Worm (Caenorhabditis elegans) whole organism, L3 larva: Measurements from ENCODE around the gene grd-2.

Experiments
- R02D3.7 ChIP-seq: fragments of 150-350 bp; optimal IDR thresholded peaks from 2 replicates; lab custom pipeline; 2014; ENCODE audit warnings: missing biosample characterization, missing genetic modification characterization
- ZK546.5 ChIP-seq: sonication (generic microtip); optimal IDR thresholded peaks from 2 replicates; lab custom pipeline; 2017; ENCODE audit warnings: missing biosample characterization, missing genetic modification characterization
- aly-2 ChIP-seq: fragments of 150-350 bp; optimal IDR thresholded peaks from 2 replicates; lab custom pipeline; 2014; ENCODE audit warnings: missing biosample characterization, missing genetic modification characterization
- ama-1 ChIP-seq: fragments of 150-350 bp; optimal IDR thresholded peaks from 2 replicates; lab custom pipeline; 2018
- ceh-16 ChIP-seq: sonication (generic microtip); optimal IDR thresholded peaks from 2 replicates; lab custom pipeline; 2017; ENCODE audit warnings: missing biosample characterization, missing genetic modification characterization
- ceh-28 ChIP-seq: fragments of 150-350 bp; optimal IDR thresholded peaks from 2 replicates; lab custom pipeline; 2014; ENCODE audit warnings: missing biosample characterization, missing genetic modification reagents, missing genetic modification characterization
- ceh-9 ChIP-seq: sonication (generic microtip); optimal IDR thresholded peaks from 2 replicates; lab custom pipeline; 2018; ENCODE audit warnings: missing biosample characterization, missing genetic modification characterization
- daf-12 ChIP-seq: fragments of 150-350 bp; optimal IDR thresholded peaks from 2 replicates; lab custom pipeline; 2014; ENCODE audit warnings: missing biosample characterization, missing genetic modification reagents, missing genetic modification characterization
- egl-27 ChIP-seq: sonication (generic microtip); optimal IDR thresholded peaks from 4 replicates; lab custom pipeline; 2017; ENCODE audit warnings: missing biosample characterization, missing genetic modification reagents, missing genetic modification characterization
- egl-5 ChIP-seq: fragments of 150-350 bp; optimal IDR thresholded peaks from 2 replicates; lab custom pipeline; 2017; ENCODE audit warnings: missing biosample characterization, missing genetic modification reagents, missing genetic modification characterization, inconsistent platforms
- elt-1 ChIP-seq: fragments of 150-350 bp; optimal IDR thresholded peaks from 2 replicates; lab custom pipeline; 2014; ENCODE audit warnings: missing biosample characterization, missing genetic modification characterization
- elt-2 ChIP-seq: sonication (generic microtip); optimal IDR thresholded peaks from 2 replicates; lab custom pipeline; 2016; ENCODE audit warnings: missing genetic modification reagents, mild to moderate bottlenecking, missing genetic modification characterization, missing compliant biosample characterization
- elt-3 ChIP-seq, 3 experiments: fragments of 150-350 bp in 1 of 3; sonication (generic microtip) in 2 of 3; optimal IDR thresholded peaks; 2 replicates in 2 of 3; 4 replicates in 1 of 3; lab custom pipeline; 2014 to 2017; ENCODE audit warnings: missing biosample characterization in 3 of 3, missing genetic modification characterization in 3 of 3
- eor-1 ChIP-seq, 2 experiments: fragments of 150-350 bp; optimal IDR thresholded peaks; 2 replicates each; lab custom pipeline; 2014 to 2018; ENCODE audit warnings: missing biosample characterization in 2 of 2, missing genetic modification characterization in 2 of 2
- fkh-10 ChIP-seq: sonication (generic microtip); optimal IDR thresholded peaks from 2 replicates; lab custom pipeline; 2017; ENCODE audit warnings: missing biosample characterization, missing genetic modification reagents, missing genetic modification characterization
- fkh-2 ChIP-seq: fragments of 150-350 bp; optimal IDR thresholded peaks from 2 replicates; lab custom pipeline; 2014; ENCODE audit warnings: missing biosample characterization, missing genetic modification reagents, missing genetic modification characterization
- fos-1 ChIP-seq: fragments of 150-350 bp; optimal IDR thresholded peaks from 2 replicates; lab custom pipeline; 2014; ENCODE audit warnings: missing biosample characterization, missing genetic modification characterization
- hmg-11 ChIP-seq: sonication (generic microtip); optimal IDR thresholded peaks from 2 replicates; lab custom pipeline; 2016; ENCODE audit warnings: missing genetic modification characterization, missing compliant biosample characterization
- jun-1 ChIP-seq: fragments of 150-350 bp; optimal IDR thresholded peaks from 2 replicates; lab custom pipeline; 2014; ENCODE audit warnings: missing biosample characterization, missing genetic modification reagents, missing genetic modification characterization
- lin-15B ChIP-seq: fragments of 150-350 bp; optimal IDR thresholded peaks from 2 replicates; lab custom pipeline; 2014; ENCODE audit warnings: missing biosample characterization, missing genetic modification characterization
- lin-39 ChIP-seq: fragments of 150-350 bp; optimal IDR thresholded peaks from 2 replicates; lab custom pipeline; 2018; ENCODE audit warnings: missing biosample characterization, missing genetic modification reagents, missing genetic modification characterization
- lsy-12 ChIP-seq: sonication (generic microtip); optimal IDR thresholded peaks from 2 replicates; lab custom pipeline; 2016; ENCODE audit warnings: mild to moderate bottlenecking, missing genetic modification characterization, missing compliant biosample characterization
- mdl-1 ChIP-seq: fragments of 150-350 bp; optimal IDR thresholded peaks from 2 replicates; lab custom pipeline; 2014; ENCODE audit warnings: missing biosample characterization, missing genetic modification characterization
- mml-1 ChIP-seq: fragments of 150-350 bp; sonication (generic microtip); optimal IDR thresholded peaks from 3 replicates; lab custom pipeline; 2014; ENCODE audit warnings: missing biosample characterization, missing genetic modification characterization
- nfya-1 ChIP-seq: sonication (generic microtip); optimal IDR thresholded peaks from 2 replicates; lab custom pipeline; 2017; ENCODE audit warnings: missing genetic modification characterization, mild to moderate bottlenecking, missing compliant biosample characterization, antibody characterized with exemption, moderate library complexity; ENCODE audit not compliant: insufficient read depth
- nhr-11 ChIP-seq: fragments of 150-350 bp; optimal IDR thresholded peaks from 2 replicates; lab custom pipeline; 2014; ENCODE audit warnings: missing biosample characterization, missing genetic modification characterization
- nhr-12 ChIP-seq: fragments of 150-350 bp; optimal IDR thresholded peaks from 2 replicates; lab custom pipeline; 2014; ENCODE audit warnings: missing biosample characterization, missing genetic modification characterization
- nhr-23 ChIP-seq: fragments of 150-350 bp; optimal IDR thresholded peaks from 2 replicates; lab custom pipeline; 2014; ENCODE audit warnings: missing biosample characterization, missing genetic modification reagents, missing genetic modification characterization
- nhr-25 ChIP-seq: sonication (generic microtip); optimal IDR thresholded peaks from 2 replicates; lab custom pipeline; 2017; ENCODE audit warnings: missing biosample characterization, missing genetic modification characterization
- nhr-28 ChIP-seq: fragments of 150-350 bp; optimal IDR thresholded peaks from 2 replicates; lab custom pipeline; 2014; ENCODE audit warnings: missing biosample characterization, missing genetic modification characterization
- nhr-43 ChIP-seq: sonication (generic microtip); optimal IDR thresholded peaks from 2 replicates; lab custom pipeline; 2016; ENCODE audit warnings: mild to moderate bottlenecking, missing genetic modification characterization, missing compliant biosample characterization; ENCODE audit not compliant: poor library complexity, severe bottlenecking
- nhr-76 ChIP-seq: fragments of 150-350 bp; sonication (generic microtip); optimal IDR thresholded peaks from 5 replicates; lab custom pipeline; 2014; ENCODE audit warnings: missing biosample characterization, missing genetic modification characterization
- nhr-77 ChIP-seq: fragments of 150-350 bp; optimal IDR thresholded peaks from 2 replicates; lab custom pipeline; 2014; ENCODE audit warnings: missing biosample characterization, missing genetic modification characterization
- pha-4 ChIP-seq: fragments of 150-350 bp; optimal IDR thresholded peaks from 2 replicates; lab custom pipeline; 2014; ENCODE audit warnings: missing biosample characterization, missing genetic modification reagents, missing genetic modification characterization
- pqm-1 ChIP-seq: fragments of 150-350 bp; optimal IDR thresholded peaks from 2 replicates; lab custom pipeline; 2017; ENCODE audit warnings: missing biosample characterization, missing genetic modification characterization, inconsistent platforms
- sea-2 ChIP-seq: fragments of 150-350 bp; sonication (generic microtip); optimal IDR thresholded peaks from 4 replicates; lab custom pipeline; 2014; ENCODE audit warnings: missing biosample characterization, missing genetic modification reagents, missing genetic modification characterization
- skn-1 ChIP-seq: fragments of 150-350 bp; optimal IDR thresholded peaks from 2 replicates; lab custom pipeline; 2014; ENCODE audit warnings: missing biosample characterization, missing genetic modification characterization
- snpc-4 ChIP-seq: fragments of 150-350 bp; optimal IDR thresholded peaks from 2 replicates; lab custom pipeline; 2014; ENCODE audit warnings: missing biosample characterization, missing genetic modification characterization
- tbx-2 ChIP-seq: sonication (generic microtip); optimal IDR thresholded peaks from 2 replicates; lab custom pipeline; 2016; ENCODE audit warnings: mild to moderate bottlenecking, missing genetic modification characterization, missing compliant biosample characterization
- unc-39 ChIP-seq: sonication (generic microtip); optimal IDR thresholded peaks from 4 replicates; lab custom pipeline; 2017; ENCODE audit warnings: missing biosample characterization, missing genetic modification characterization
- unc-62 ChIP-seq: fragments of 150-350 bp; sonication (generic microtip); optimal IDR thresholded peaks from 4 replicates; lab custom pipeline; 2014; ENCODE audit warnings: missing biosample characterization, missing genetic modification reagents, missing genetic modification characterization
- zag-1 ChIP-seq: fragments of 150-350 bp; optimal IDR thresholded peaks from 2 replicates; lab custom pipeline; 2014; ENCODE audit warnings: missing biosample characterization, missing genetic modification characterization
- ztf-11 ChIP-seq: fragments of 150-350 bp; optimal IDR thresholded peaks from 2 replicates; lab custom pipeline; 2014; ENCODE audit warnings: missing biosample characterization, missing genetic modification characterization

The grd-2 gene

ce11 chrV:20574872-20575271 lies 34.7 kb upstream of the grd-2 start:
- TF ChIP-seq ztf-11 (tag; lab: Kevin White, UChicago), result no peak
- no peak for TF ChIP-seq nfya-1
- TF ChIP-seq hmg-11 (tag; lab: Kevin White, UChicago), result no peak
- no peak for TF ChIP-seq nhr-76
- TF ChIP-seq nhr-25 (tag; lab: Kevin White, UChicago), result no peak
- no peak for TF ChIP-seq nhr-28 (tag; lab: Kevin White, UChicago)
- no peak for TF ChIP-seq jun-1 (tag; lab: Kevin White, UChicago)
- TF ChIP-seq nhr-43, result no peak
- TF ChIP-seq sea-2, result no peak
- no peak for TF ChIP-seq nhr-77 (tag; lab: Kevin White, UChicago)
- TF ChIP-seq fkh-10 (GFP tag; lab: Kevin White, UChicago), result no peak
- no peak for TF ChIP-seq lsy-12 (tag; lab: Kevin White, UChicago)

DNA sequence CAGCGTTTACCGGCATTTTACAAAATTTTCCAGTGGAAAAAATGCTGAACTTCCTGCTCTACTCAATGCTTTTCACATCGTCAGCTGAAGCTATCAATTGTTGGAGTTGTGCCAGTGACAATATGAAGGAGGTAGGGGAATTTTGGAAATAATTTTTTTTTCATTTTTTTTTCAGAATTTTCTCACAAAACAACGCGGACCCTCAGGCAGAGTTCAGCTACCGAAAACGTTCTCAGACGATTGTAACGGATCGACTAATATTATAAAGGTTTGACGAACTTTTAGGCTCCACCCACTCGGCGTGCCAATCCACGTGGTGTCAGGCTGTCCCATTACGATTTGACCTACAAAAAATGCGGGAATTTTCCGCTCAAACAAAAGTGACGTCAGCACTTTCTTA lies 30.1 kb upstream of the grd-2 start, which contains the start of gene F26F2.8:
F26F2.8 (plus strand) TSS at position 13 of the 400 bp plus-strand sequence.
- TF ChIP-seq unc-62 (GFP tag; lab: Kevin White, UChicago) (no peak), hmg-11 (tag; lab: Kevin White, UChicago) (no peak), nhr-25 (tag; lab: Kevin White, UChicago) (no peak), ama-1 (lab: Kevin White, UChicago) (no peak), lsy-12 (tag; lab: Kevin White, UChicago) (no peak), mml-1 (tag; lab: Kevin White, UChicago) (no peak), zag-1 (tag; lab: Kevin White, UChicago) (no peak)

DNA sequence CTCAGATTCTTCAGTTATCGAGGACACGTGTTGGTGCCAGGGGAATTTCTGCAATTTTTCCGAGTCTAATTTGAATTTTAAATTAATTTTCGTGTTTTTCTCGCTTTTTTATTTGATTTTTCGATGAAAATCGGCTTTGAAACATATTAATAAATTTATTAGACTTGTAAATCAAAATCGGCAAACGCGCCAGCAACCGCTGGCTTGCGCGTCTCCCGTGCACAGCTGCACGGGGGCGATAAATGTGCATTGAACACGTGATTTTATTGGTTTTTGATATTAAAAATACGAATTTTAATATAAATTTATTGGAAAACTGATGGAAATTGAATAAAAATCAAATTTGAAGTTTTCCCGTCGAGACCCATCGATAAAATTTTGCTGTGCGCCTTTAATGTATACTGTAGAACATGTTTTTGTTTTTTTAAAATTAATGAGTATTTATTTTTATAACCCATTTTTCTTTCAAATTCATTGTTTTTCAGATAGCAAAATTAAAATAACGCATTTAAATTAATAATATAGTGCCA lies 29.0 kb upstream of the grd-2 start, which contains the start of gene F26F2.7:
F26F2.7 (plus strand) TSS at position 480 of the 530 bp plus-strand sequence.
- TF ChIP-seq pha-4 (tag; lab: Kevin White, UChicago) (peak; percentile 83), nhr-43 (peak; percentile 54), nhr-28 (tag; lab: Kevin White, UChicago) (no peak), ztf-11 (tag; lab: Kevin White, UChicago) (no peak), egl-5 (peak; percentile 71), jun-1 (tag; lab: Kevin White, UChicago) (peak; percentile 72), ceh-9 (tag; lab: Kevin White, UChicago) (no peak), ceh-28 (tag; lab: Kevin White, UChicago) (peak; percentile 60), ceh-16 (tag; lab: Kevin White, UChicago) (no peak), skn-1 (tag; lab: Kevin White, UChicago) (no peak), R02D3.7 (tag; lab: Kevin White, UChicago) (peak; percentile 50), fkh-2 (tag; lab: Kevin White, UChicago) (no peak), egl-27 (tag; lab: Kevin White, UChicago) (peak; percentile 35), lin-15B (tag; lab: Kevin White, UChicago) (peak; percentile 56), fkh-10 (GFP tag; lab: Kevin White, UChicago) (peak; percentile 34), tbx-2 (tag; lab: Kevin White, UChicago) (peak; percentile 65), ZK546.5 (tag; lab: Kevin White, UChicago) (no peak), unc-39 (tag; lab: Kevin White, UChicago) (no peak), nhr-25 (tag; lab: Kevin White, UChicago) (no peak), eor-1 (tag; optimal IDR thresholded peaks at IDR 0.05; lab: Kevin White, UChicago) (no peak), zag-1 (tag; lab: Kevin White, UChicago) (no peak), elt-2 (tag; lab: Kevin White, UChicago) (peak; percentile 80), elt-1 (tag; lab: Kevin White, UChicago) (no peak), mdl-1 (tag; lab: Kevin White, UChicago) (peak; percentile 17), snpc-4 (tag; lab: Kevin White, UChicago) (peak; percentile 90), hmg-11 (tag; lab: Kevin White, UChicago) (peak; percentile 83), nhr-77 (tag; lab: Kevin White, UChicago) (no peak), pqm-1 (tag; lab: Kevin White, UChicago) (peak; percentile 10), nhr-23 (tag; lab: Kevin White, UChicago) (peak; percentile 50), lsy-12 (tag; lab: Kevin White, UChicago) (peak; percentile 51), nhr-12 (tag; lab: Kevin White, UChicago) (no peak), fos-1 (tag; lab: Kevin White, UChicago) (no peak), elt-3 (tag; optimal IDR thresholded peaks at IDR 0.05; lab: Kevin White, UChicago) (no peak), daf-12 (tag; lab: Kevin White, UChicago) (no peak), nhr-11 (tag; lab: Kevin White, UChicago) (no peak), mml-1 (tag; lab: Kevin White, UChicago) (no peak), aly-2 (no peak), nfya-1 (peak; percentile 82), lin-39 (tag; lab: Kevin White, UChicago) (peak; percentile 27), sea-2 (no peak)
